Fruit fly (Drosophila melanogaster) whole organism, pupa: ENCODE data around the gene P5CS.

Experiments
- CG10348 ChIP-seq: fragments of 200-800 bp; sonication (Bioruptor generic); IDR thresholded peaks from 2 replicates; pipeline ENCODE4 v1.3.6; 2022; ENCODE audit warnings: missing biosample characterization, missing genetic modification characterization
- CG12605 ChIP-seq: fragments of 200-800 bp; sonication (Bioruptor generic); IDR thresholded peaks from 2 replicates; pipeline ENCODE4 v1.3.6; 2022; ENCODE audit warnings: missing biosample characterization, missing genetic modification characterization
- CG13204 ChIP-seq: fragments of 200-800 bp; sonication (Bioruptor generic); optimal IDR thresholded peaks from 2 replicates; lab custom pipeline; 2018; ENCODE audit warnings: missing biosample characterization, mild to moderate bottlenecking, missing genetic modification characterization, moderate library complexity
- CG14655 ChIP-seq: fragments of 200-800 bp; sonication (Bioruptor generic); optimal IDR thresholded peaks from 3 replicates; lab custom pipeline; 2017; ENCODE audit warnings: mild to moderate bottlenecking, missing biosample characterization, missing genetic modification reagents, missing genetic modification characterization
- CG15710 ChIP-seq: fragments of 200-800 bp; sonication (Bioruptor generic); optimal IDR thresholded peaks from 2 replicates; lab custom pipeline; 2018; ENCODE audit warnings: missing biosample characterization, mild to moderate bottlenecking, missing genetic modification characterization, moderate library complexity
- CG17806 ChIP-seq: fragments of 200-800 bp; sonication (Bioruptor generic); optimal IDR thresholded peaks from 2 replicates; lab custom pipeline; 2018; ENCODE audit warnings: missing biosample characterization, mild to moderate bottlenecking, missing genetic modification characterization, moderate library complexity
- CG32121 ChIP-seq: fragments of 200-800 bp; sonication (Bioruptor generic); IDR thresholded peaks from 2 replicates; pipeline ENCODE4 v1.3.6; 2022; ENCODE audit warnings: missing biosample characterization, missing genetic modification characterization
- CG34367 ChIP-seq: fragments of 200-800 bp; sonication (Bioruptor generic); optimal IDR thresholded peaks from 2 replicates; lab custom pipeline; 2018; ENCODE audit warnings: missing biosample characterization, mild to moderate bottlenecking, missing genetic modification characterization
- CG4496 ChIP-seq: fragments of 200-800 bp; sonication (Bioruptor generic); IDR thresholded peaks from 3 replicates; pipeline ENCODE4 v1.3.6; 2022; ENCODE audit warnings: missing biosample characterization, missing genetic modification characterization
- CG8159 ChIP-seq: fragments of 200-800 bp; sonication (Bioruptor generic); optimal IDR thresholded peaks from 3 replicates; lab custom pipeline; 2018; ENCODE audit warnings: missing biosample characterization, mild to moderate bottlenecking, missing genetic modification characterization, moderate library complexity
- CG8301 ChIP-seq: fragments of 200-800 bp; sonication (Bioruptor generic); optimal IDR thresholded peaks from 2 replicates; lab custom pipeline; 2018; ENCODE audit warnings: missing biosample characterization, mild to moderate bottlenecking, missing genetic modification characterization
- CG9948 ChIP-seq: fragments of 200-800 bp; sonication (Bioruptor generic); optimal IDR thresholded peaks from 2 replicates; lab custom pipeline; 2018; ENCODE audit warnings: missing biosample characterization, mild to moderate bottlenecking, missing genetic modification characterization, moderate library complexity
- D1 ChIP-seq: fragments of 200-800 bp; sonication (Bioruptor generic); optimal IDR thresholded peaks from 2 replicates; lab custom pipeline; 2018; ENCODE audit warnings: missing biosample characterization, mild to moderate bottlenecking, missing genetic modification characterization, moderate library complexity
- EcR ChIP-seq: fragments of 200-800 bp; sonication (Bioruptor generic); optimal IDR thresholded peaks from 3 replicates; lab custom pipeline; 2019; ENCODE audit warnings: missing biosample characterization, missing genetic modification characterization, mild to moderate bottlenecking, moderate library complexity, missing genetic modification reagents
- Ets98B ChIP-seq: fragments of 200-800 bp; sonication (Bioruptor generic); IDR thresholded peaks from 2 replicates; pipeline ENCODE4 v1.3.6; 2022; ENCODE audit warnings: missing biosample characterization, missing genetic modification characterization
- Pif1A ChIP-seq: fragments of 200-800 bp; sonication (Bioruptor generic); optimal IDR thresholded peaks from 3 replicates; lab custom pipeline; 2016; ENCODE audit warnings: missing biosample characterization, missing genetic modification characterization
- Pif1B ChIP-seq: fragments of 200-800 bp; sonication (Bioruptor generic); optimal IDR thresholded peaks from 3 replicates; lab custom pipeline; 2016; ENCODE audit warnings: missing biosample characterization, missing genetic modification characterization
- Snoo ChIP-seq: fragments of 200-800 bp; sonication (Bioruptor generic); optimal IDR thresholded peaks from 3 replicates; lab custom pipeline; 2017; ENCODE audit warnings: missing biosample characterization, mild to moderate bottlenecking, missing genetic modification characterization, inconsistent platforms
- fd96Ca ChIP-seq: fragments of 200-800 bp; sonication (Bioruptor generic); IDR thresholded peaks from 3 replicates; pipeline ENCODE4 v1.3.6; 2022; ENCODE audit warnings: missing biosample characterization, missing genetic modification characterization
- gl ChIP-seq: fragments of 200-800 bp; sonication (Bioruptor generic); optimal IDR thresholded peaks from 2 replicates; lab custom pipeline; 2018; ENCODE audit warnings: missing biosample characterization, mild to moderate bottlenecking, missing genetic modification characterization
- rn ChIP-seq: fragments of 200-800 bp; sonication (Bioruptor generic); IDR thresholded peaks from 2 replicates; pipeline ENCODE4 v1.3.6; 2022; ENCODE audit warnings: missing biosample characterization, missing genetic modification characterization

P5CS gene

DNA sequence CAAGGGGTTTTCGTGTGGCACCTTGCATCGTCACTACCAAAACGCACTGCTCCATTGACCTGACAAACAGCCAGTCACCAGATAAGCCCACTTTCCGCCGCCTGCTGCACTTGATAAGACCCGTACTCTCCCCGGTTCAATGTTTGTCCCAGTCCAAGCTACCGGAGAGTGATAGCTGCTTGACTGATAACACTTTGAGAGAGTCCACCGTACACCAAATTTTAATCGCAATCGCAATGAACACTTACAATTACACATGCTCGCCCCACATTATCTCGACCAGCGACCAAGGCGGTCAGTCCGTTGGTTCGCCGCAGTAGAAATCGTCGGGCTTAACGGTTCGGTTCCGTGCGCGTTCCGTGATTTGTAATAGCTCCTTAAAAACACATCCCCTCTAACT, at the start of gene P5CS:
Gene P5CS, plus strand, starts transcription at position 268 of the 400 bp plus-strand sequence.
- TF ChIP-seq EcR (GFP tag; lab: Kevin White, UChicago) (peak; percentile 79), CG17806 (tag; lab: Kevin White, UChicago) (no peak), CG13204 (GFP tag; lab: Kevin White, UChicago) (peak; percentile 6), CG4496 (GFP tag; lab: Robert Waterston, UW) (no peak), CG8159 (tag; lab: Kevin White, UChicago) (no peak)
- TF ChIP-seq, all 21 proteins: peak for 2

dm6 chr3L:21930179-21930578, 41.6 kb upstream of the P5CS start:
- TF ChIP-seq Ets98B (GFP tag; lab: Robert Waterston, UW) (no peak), CG4496 (GFP tag; lab: Robert Waterston, UW) (0 out of 3 replicates have a peak, but pooled peaks have one; percentile 13), CG34367 (no peak), EcR (GFP tag; lab: Kevin White, UChicago) (peak; percentile 28), CG13204 (GFP tag; lab: Kevin White, UChicago) (no peak), CG8159 (tag; lab: Kevin White, UChicago) (no peak)

dm6 chr3L:21934462-21934861, 37.3 kb upstream of the P5CS start, which contains the start of gene SLC22A:
Gene SLC22A (plus strand): TSS chr3L:21934704.
- TF ChIP-seq CG32121 (GFP tag; lab: Robert Waterston, UW), result peak; percentile 61
- TF ChIP-seq CG10348 (GFP tag; lab: Robert Waterston, UW), result no peak
- TF ChIP-seq CG4496 (GFP tag; lab: Robert Waterston, UW), result peak; percentile 58; the same call in 2 of the 3 replicates
- TF ChIP-seq CG15710 (tag; lab: Kevin White, UChicago), result peak; percentile 29
- peak; percentile 0 for TF ChIP-seq Snoo (tag; lab: Kevin White, UChicago)
- TF ChIP-seq Ets98B (GFP tag; lab: Robert Waterston, UW), result peak; percentile 48; the same call in 1 of the 2 replicates
- TF ChIP-seq EcR (GFP tag; lab: Kevin White, UChicago), result peak; percentile 90
- no peak; the same call in 1 of the 2 replicates for TF ChIP-seq CG12605
- TF ChIP-seq CG9948 (tag; lab: Kevin White, UChicago), result peak; percentile 4
- peak; percentile 51 for TF ChIP-seq CG14655 (GFP tag; lab: Kevin White, UChicago)
- no peak for TF ChIP-seq D1 (tag; lab: Kevin White, UChicago)
- peak; percentile 46 for TF ChIP-seq CG34367
- TF ChIP-seq gl (tag; lab: Kevin White, UChicago), result peak; percentile 83
- peak; percentile 32 for TF ChIP-seq CG8301
- no peak for TF ChIP-seq Pif1A (GFP tag; lab: Kevin White, UChicago)
- TF ChIP-seq fd96Ca (GFP tag; lab: Robert Waterston, UW), result no peak
- TF ChIP-seq Pif1B (GFP tag; lab: Kevin White, UChicago), result peak; percentile 53
- TF ChIP-seq rn (GFP tag; lab: Robert Waterston, UW), result no peak
- TF ChIP-seq CG8159 (tag; lab: Kevin White, UChicago), result peak; percentile 40
- TF ChIP-seq CG17806 (tag; lab: Kevin White, UChicago), result peak; percentile 32
- peak; percentile 85 for TF ChIP-seq CG13204 (GFP tag; lab: Kevin White, UChicago)

dm6 chr3L:21936152-21936551, 35.6 kb upstream of the P5CS start:
- no peak for TF ChIP-seq CG12605
- no peak for TF ChIP-seq CG34367
- TF ChIP-seq CG4496 (GFP tag; lab: Robert Waterston, UW), result no peak
- no peak for TF ChIP-seq CG17806 (tag; lab: Kevin White, UChicago)
- no peak for TF ChIP-seq CG14655 (GFP tag; lab: Kevin White, UChicago)
- TF ChIP-seq CG13204 (GFP tag; lab: Kevin White, UChicago), result no peak
- no peak for TF ChIP-seq rn (GFP tag; lab: Robert Waterston, UW)
- TF ChIP-seq Pif1A (GFP tag; lab: Kevin White, UChicago), result no peak
- TF ChIP-seq CG32121 (GFP tag; lab: Robert Waterston, UW), result no peak
- no peak for TF ChIP-seq Snoo (tag; lab: Kevin White, UChicago)
- no peak for TF ChIP-seq D1 (tag; lab: Kevin White, UChicago)
- no peak for TF ChIP-seq CG9948 (tag; lab: Kevin White, UChicago)
- TF ChIP-seq fd96Ca (GFP tag; lab: Robert Waterston, UW), result no peak
- TF ChIP-seq CG15710 (tag; lab: Kevin White, UChicago), result no peak
- no peak for TF ChIP-seq EcR (GFP tag; lab: Kevin White, UChicago)
- no peak for TF ChIP-seq gl (tag; lab: Kevin White, UChicago)
- no peak for TF ChIP-seq Pif1B (GFP tag; lab: Kevin White, UChicago)
- TF ChIP-seq Ets98B (GFP tag; lab: Robert Waterston, UW), result no peak
- TF ChIP-seq CG10348 (GFP tag; lab: Robert Waterston, UW), result no peak

DNA sequence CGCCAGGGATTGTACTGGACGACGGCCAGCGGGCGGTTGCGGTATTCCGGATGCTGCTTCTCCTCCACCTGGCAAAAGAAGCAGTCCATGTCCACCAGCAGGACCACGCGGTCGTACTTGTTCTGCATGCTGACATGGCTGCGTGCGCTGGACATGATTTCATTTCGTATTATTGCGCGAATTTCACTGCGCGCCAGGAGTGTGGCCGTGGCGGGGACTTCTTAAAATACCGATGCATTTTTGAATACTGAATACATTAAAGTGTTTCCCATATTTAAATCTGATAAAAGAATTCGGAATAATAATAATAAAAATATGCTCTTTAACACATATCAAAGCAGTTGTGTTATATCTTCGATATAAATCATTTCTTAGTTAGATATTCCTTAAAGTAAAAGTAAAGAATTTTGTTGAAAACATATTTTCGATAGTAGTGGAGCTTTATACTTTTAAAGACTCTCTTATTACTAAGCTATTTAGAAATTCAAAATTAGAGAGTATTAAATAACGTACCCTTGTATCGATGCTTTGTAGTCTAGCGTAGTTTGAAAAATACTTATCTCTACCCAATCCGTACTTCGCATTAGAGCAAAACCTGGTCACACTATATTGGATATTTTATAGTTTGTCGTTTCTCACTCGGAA, 30.1 kb upstream of the P5CS start, which contains the start of the genes PolH and CG14562:
Gene PolH, minus strand, starts transcription at position 198 of the 645 bp plus-strand sequence.
Gene CG14562, plus strand, starts transcription at position 607 of the 645 bp plus-strand sequence.
- no peak for TF ChIP-seq gl (tag; lab: Kevin White, UChicago)
- TF ChIP-seq CG10348 (GFP tag; lab: Robert Waterston, UW), result no peak
- TF ChIP-seq CG14655 (GFP tag; lab: Kevin White, UChicago), result no peak
- no peak for TF ChIP-seq Snoo (tag; lab: Kevin White, UChicago)
